Worm (Caenorhabditis elegans): Measurements from ENCODE around the gene T02G5.14.
"Not testable (repeated sequence)": the region's sequence is repeated elsewhere in the genome, so short reads cannot be mapped to it uniquely, and the experiment has no call there.

Gene T02G5.14

ce11 chrII:7084021-7084420 is at the start of gene T02G5.14, which contains the start of gene T02G5.15:
Gene T02G5.14 (plus strand): TSS chrII:7084321.
Gene T02G5.15 (plus strand): TSS chrII:7084321.
- TF ChIP-seq pha-4 (tag; optimal IDR thresholded peaks at IDR 0.05); mes-4 (tag; optimal IDR thresholded peaks at IDR 0.05); hmg-1.2 (GFP tag; IDR thresholded peaks at IDR 0.05): not testable (repeated sequence)

ce11 chrII:7037659-7038342 is 46.3 kb upstream of the T02G5.14 start, which contains the start of gene cin-4:
Gene cin-4 (plus strand): TSS chrII:7038292.
- TF ChIP-seq B0019.2 (GFP tag; conservative IDR thresholded peaks at IDR 0.05) (peak; percentile 66; the same call in 1 of the 2 replicates), attf-3 (GFP tag; conservative IDR thresholded peaks at IDR 0.05) (no peak), F49E8.2 (tag; optimal IDR thresholded peaks at IDR 0.05; ENCODE audit: insufficient read depth) (peak; percentile 49), hsf-1 (GFP tag; IDR thresholded peaks at IDR 0.05) (peak; percentile 90), lsl-1 (GFP tag; optimal IDR thresholded peaks at IDR 0.05) (peak; percentile 85), Y95B8A.8 (GFP tag; IDR thresholded peaks at IDR 0.05) (0 out of 2 replicates have a peak, but pooled peaks have one; percentile 45), snpc-1.3 (tag; optimal IDR thresholded peaks at IDR 0.05; ENCODE audit: insufficient read depth) (peak; percentile 8), ceh-100 (GFP tag; IDR thresholded peaks at IDR 0.05) (0 out of 2 replicates have a peak, but pooled peaks have one; percentile 31), attf-5 (GFP tag; optimal IDR thresholded peaks at IDR 0.05) (no peak), F52B5.7 (tag; optimal IDR thresholded peaks at IDR 0.05) (no peak), snpc-3.4 (tag; optimal IDR thresholded peaks at IDR 0.05) (peak; percentile 74), tlf-1 (GFP tag; optimal IDR thresholded peaks at IDR 0.05) (peak; percentile 47), Y79H2A.3 (GFP tag; conservative IDR thresholded peaks at IDR 0.05) (no peak), athp-1 (tag; optimal IDR thresholded peaks at IDR 0.05) (no peak), dpl-1 (GFP tag; optimal IDR thresholded peaks at IDR 0.05) (peak; percentile 76), ceh-91 (GFP tag; IDR thresholded peaks at IDR 0.05) (peak; percentile 92), mel-28 (tag; optimal IDR thresholded peaks at IDR 0.05; ENCODE audit: borderline replicate concordance) (no peak), D2030.7 (GFP tag; IDR thresholded peaks at IDR 0.05) (peak; percentile 84), mes-4 (tag; optimal IDR thresholded peaks at IDR 0.05) (no peak), lin-54 (GFP tag; optimal IDR thresholded peaks at IDR 0.05) (peak; percentile 58), F33H1.4 (GFP tag; IDR thresholded peaks at IDR 0.05) (peak; percentile 91), hmg-1.2 (GFP tag; IDR thresholded peaks at IDR 0.05) (peak; percentile 43; the same call in 1 of the 2 replicates), hlh-12 (tag; optimal IDR thresholded peaks at IDR 0.05) (no peak), egl-44 (GFP tag; IDR thresholded peaks at IDR 0.05) (no peak), madf-8 (GFP tag; conservative IDR thresholded peaks at IDR 0.05) (peak; percentile 90), dox-1 (GFP tag; IDR thresholded peaks at IDR 0.05) (peak; percentile 69), efl-1 (GFP tag; optimal IDR thresholded peaks at IDR 0.05) (peak; percentile 91), pbrm-1 (GFP tag; IDR thresholded peaks at IDR 0.05) (0 out of 2 replicates have a peak, but pooled peaks have one; percentile 16), him-1 (tag; optimal IDR thresholded peaks at IDR 0.05) (no peak), unc-130 (GFP tag; optimal IDR thresholded peaks at IDR 0.05) (peak; percentile 30), tbp1 (GFP tag; optimal IDR thresholded peaks at IDR 0.05) (peak; percentile 18), xnd-1 (tag; optimal IDR thresholded peaks at IDR 0.05) (peak; percentile 78), ceh-40 (GFP tag; IDR thresholded peaks at IDR 0.05) (no peak), madf-6 (GFP tag; IDR thresholded peaks at IDR 0.05) (peak; percentile 93), rcor-1 (GFP tag; IDR thresholded peaks at IDR 0.05) (peak; percentile 48; the same call in 1 of the 2 replicates)
